Fruit fly (Drosophila melanogaster): Measurements from ENCODE around the gene CG13258.

DNA sequence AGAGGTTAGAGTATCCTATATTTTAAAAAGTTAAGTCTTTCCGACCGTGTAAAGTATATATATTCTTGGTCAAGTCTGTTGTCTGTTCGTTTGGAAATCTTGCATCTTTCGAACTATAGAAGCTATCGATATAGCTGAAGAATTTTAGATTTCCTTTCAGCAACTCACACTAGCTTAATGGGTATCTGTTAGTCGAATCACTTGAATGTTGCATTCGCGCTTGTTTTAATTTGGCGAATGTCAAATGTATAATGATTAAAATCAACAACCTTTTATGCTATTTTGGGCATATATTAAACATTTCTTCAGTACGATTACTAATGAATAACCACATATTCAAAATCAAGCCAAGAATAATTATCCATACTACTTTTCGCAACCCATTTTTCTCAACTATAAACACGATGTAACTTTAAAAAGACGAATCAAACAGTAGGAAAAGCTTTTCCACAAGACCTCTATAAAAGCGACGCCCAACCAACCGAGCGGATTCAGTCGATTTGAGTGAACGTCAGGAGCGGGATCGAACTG lies 943 bp upstream of the CG13258 start, which contains the start of gene Cyp303a1:
- no peak for TF ChIP-seq tai (GFP tag; optimal IDR thresholded peaks at IDR 0.05)
- TF ChIP-seq Myc (optimal IDR thresholded peaks at IDR 0.05), result no peak
- TF ChIP-seq CG32264 (GFP tag; optimal IDR thresholded peaks at IDR 0.05), result no peak
- TF ChIP-seq Hr78 (GFP tag; optimal IDR thresholded peaks at IDR 0.05), result no peak
- no peak for TF ChIP-seq ey (GFP tag; optimal IDR thresholded peaks at IDR 0.05)
- TF ChIP-seq usp (GFP tag; optimal IDR thresholded peaks at IDR 0.05), result no peak
- no peak for TF ChIP-seq fru (GFP tag; optimal IDR thresholded peaks at IDR 0.05)
- no peak for TF ChIP-seq Mio (GFP tag; optimal IDR thresholded peaks at IDR 0.05)
- no peak for TF ChIP-seq Vsx2 (GFP tag; optimal IDR thresholded peaks at IDR 0.05; ENCODE audit: partially characterized antibody)
- TF ChIP-seq dmrt93B (GFP tag; optimal IDR thresholded peaks at IDR 0.05), result no peak
- TF ChIP-seq lola (GFP tag; optimal IDR thresholded peaks at IDR 0.05), result no peak
- TF ChIP-seq Hr83 (GFP tag; optimal IDR thresholded peaks at IDR 0.05; ENCODE audit: poor library complexity, severe bottlenecking), result no peak
- TF ChIP-seq psq (GFP tag; optimal IDR thresholded peaks at IDR 0.05), result no peak
- no peak for TF ChIP-seq Rel (GFP tag; optimal IDR thresholded peaks at IDR 0.05)
- no peak for TF ChIP-seq Rel (tag; optimal IDR thresholded peaks at IDR 0.05)
